Worm (Caenorhabditis elegans): Measurements from ENCODE around the gene gly-20.

Gene gly-20

ce11 chrV:11252429-11252828 is 29.9 kb upstream of the gly-20 start, which contains the start of gene srsx-33:
Gene srsx-33, minus strand, starts transcription at chrV:11252529.
- no peak for TF ChIP-seq repo-1 (tag; optimal IDR thresholded peaks at IDR 0.05)
- TF ChIP-seq ceh-58 (GFP tag; IDR thresholded peaks at IDR 0.05), result no peak
- no peak for TF ChIP-seq rpc-1 (optimal IDR thresholded peaks at IDR 0.05)
- no peak for TF ChIP-seq rpc-1 (tag; optimal IDR thresholded peaks at IDR 0.05)
- no peak for TF ChIP-seq nhr-27 (tag; optimal IDR thresholded peaks at IDR 0.05)
- no peak for TF ChIP-seq lin-26 (GFP tag; IDR thresholded peaks at IDR 0.05)
- TF ChIP-seq somi-1 (GFP tag; optimal IDR thresholded peaks at IDR 0.05), result no peak
- TF ChIP-seq nhr-179 (tag; optimal IDR thresholded peaks at IDR 0.05), result no peak
- no peak for TF ChIP-seq zim-3 (tag; optimal IDR thresholded peaks at IDR 0.05)
- no peak for TF ChIP-seq rcor-1 (GFP tag; IDR thresholded peaks at IDR 0.05)
- TF ChIP-seq zfh-2 (GFP tag; conservative IDR thresholded peaks at IDR 0.05), result no peak
- TF ChIP-seq Y56A3A.18 (GFP tag; IDR thresholded peaks at IDR 0.05), result no peak
- TF ChIP-seq mel-28 (tag; optimal IDR thresholded peaks at IDR 0.05; ENCODE audit: borderline replicate concordance), result no peak
- TF ChIP-seq ceh-91 (GFP tag; IDR thresholded peaks at IDR 0.05), result no peak
- no peak for TF ChIP-seq mxl-1 (tag; optimal IDR thresholded peaks at IDR 0.05)
- TF ChIP-seq ceh-79 (tag; optimal IDR thresholded peaks at IDR 0.05), result no peak
- TF ChIP-seq lag-1 (GFP tag; IDR thresholded peaks at IDR 0.05), result no peak
- TF ChIP-seq ztf-3 (GFP tag; optimal IDR thresholded peaks at IDR 0.05), result no peak
- no peak for TF ChIP-seq snpc-1.1 (tag; optimal IDR thresholded peaks at IDR 0.05; ENCODE audit: insufficient read depth)
- no peak for TF ChIP-seq sdz-38 (tag; optimal IDR thresholded peaks at IDR 0.05)
- TF ChIP-seq F52B5.7 (tag; optimal IDR thresholded peaks at IDR 0.05), result no peak

ce11 chrV:11254980-11255379 is 27.4 kb upstream of the gly-20 start, which contains the start of gene srsx-31:
Gene srsx-31, minus strand, starts transcription at chrV:11255080.
- TF ChIP-seq egl-44 (GFP tag; IDR thresholded peaks at IDR 0.05), result no peak
- TF ChIP-seq Y56A3A.18 (GFP tag; IDR thresholded peaks at IDR 0.05), result no peak
- no peak for TF ChIP-seq F37B4.10 (GFP tag; IDR thresholded peaks at IDR 0.05)
- no peak for TF ChIP-seq repo-1 (tag; optimal IDR thresholded peaks at IDR 0.05)

- TF ChIP-seq nhr-90 (tag; optimal IDR thresholded peaks at IDR 0.05) (no peak), F23B12.7 (tag; optimal IDR thresholded peaks at IDR 0.05; ENCODE audit: insufficient read depth) (no peak), bed-1 (GFP tag; IDR thresholded peaks at IDR 0.05) (no peak), cebp-1 (GFP tag; IDR thresholded peaks at IDR 0.05) (no peak), cebp-1 (tag; optimal IDR thresholded peaks at IDR 0.05) (no peak), ekl-4 (GFP tag; IDR thresholded peaks at IDR 0.05) (no peak), die-1 (tag; optimal IDR thresholded peaks at IDR 0.05) (no peak), ztf-28 (GFP tag; IDR thresholded peaks at IDR 0.05) (no peak), F49E8.2 (tag; optimal IDR thresholded peaks at IDR 0.05; ENCODE audit: insufficient read depth) (no peak)
Measured at ce11 chrV:11258896-11259295, 23.5 kb upstream of the gly-20 start, which contains the start of gene lgc-36. Gene lgc-36, minus strand, starts transcription at chrV:11258996.

- TF ChIP-seq dpff-1 (tag; optimal IDR thresholded peaks at IDR 0.05) (no peak), ets-4 (GFP tag; optimal IDR thresholded peaks at IDR 0.05) (no peak), chd-7 (tag; optimal IDR thresholded peaks at IDR 0.05) (no peak), F33H1.4 (GFP tag; IDR thresholded peaks at IDR 0.05) (no peak), tlf-1 (GFP tag; optimal IDR thresholded peaks at IDR 0.05) (no peak), pbrm-1 (GFP tag; IDR thresholded peaks at IDR 0.05) (no peak)
Measured at ce11 chrV:11260622-11261021, 21.8 kb upstream of the gly-20 start, which contains the start of gene F07B10.7. Gene F07B10.7, minus strand, starts transcription at chrV:11260722.
